Fruit fly (Drosophila melanogaster): ENCODE measurements around the gene CG32240.

CG32240 gene

dm6 chr3L:4412974-4413373, 31.5 kb upstream of the CG32240 start (continued):
- peak; percentile 25 for TF ChIP-seq CG2875 (GFP tag; optimal IDR thresholded peaks at IDR 0.05)
- TF ChIP-seq CG9797 (GFP tag; optimal IDR thresholded peaks at IDR 0.05): no peak
- TF ChIP-seq CG18619 (GFP tag; optimal IDR thresholded peaks at IDR 0.05): peak; percentile 19
- TF ChIP-seq onecut (GFP tag; IDR thresholded peaks at IDR 0.05): no peak
- TF ChIP-seq E2f1 (GFP tag; IDR thresholded peaks at IDR 0.05): peak; percentile 54; the same call in 1 of the 2 replicates
- no peak for TF ChIP-seq CG17186 (GFP tag; optimal IDR thresholded peaks at IDR 0.05)
- peak; percentile 57; the same call in 1 of the 2 replicates for TF ChIP-seq CG3847 (GFP tag; IDR thresholded peaks at IDR 0.05)
- TF ChIP-seq CG7372 (GFP tag; IDR thresholded peaks at IDR 0.05): peak; percentile 59; the same call in 1 of the 2 replicates
- no peak for TF ChIP-seq CG4360 (GFP tag; IDR thresholded peaks at IDR 0.05)
- TF ChIP-seq Asciz (GFP tag; optimal IDR thresholded peaks at IDR 0.05): no peak
- no peak for TF ChIP-seq CG17361 (GFP tag; IDR thresholded peaks at IDR 0.05)
- peak; percentile 26 for TF ChIP-seq Chrac-16 (GFP tag; optimal IDR thresholded peaks at IDR 0.05)
- no peak for TF ChIP-seq Hr39 (optimal IDR thresholded peaks at IDR 0.05)
- no peak for TF ChIP-seq gcm (GFP tag; optimal IDR thresholded peaks at IDR 0.05)
- no peak for TF ChIP-seq CG15601 (tag; optimal IDR thresholded peaks at IDR 0.05)
- no peak for TF ChIP-seq HmgD (GFP tag; optimal IDR thresholded peaks at IDR 0.05)
- TF ChIP-seq nmo (GFP tag; optimal IDR thresholded peaks at IDR 0.05): no peak
- 0 out of 2 replicates have a peak, but pooled peaks have one; percentile 12 for TF ChIP-seq stc (GFP tag; IDR thresholded peaks at IDR 0.05)
- peak; percentile 5 for TF ChIP-seq crc (GFP tag; optimal IDR thresholded peaks at IDR 0.05)
- no peak for TF ChIP-seq CG18262 (tag; optimal IDR thresholded peaks at IDR 0.05)
- peak; percentile 10 for TF ChIP-seq Mad (GFP tag; optimal IDR thresholded peaks at IDR 0.05)
- TF ChIP-seq CG12942 (GFP tag; optimal IDR thresholded peaks at IDR 0.05): no peak
- TF ChIP-seq zfh1 (GFP tag; IDR thresholded peaks at IDR 0.05): 0 out of 3 replicates have a peak, but pooled peaks have one; percentile 26
- 0 out of 2 replicates have a peak, but pooled peaks have one; percentile 51 for TF ChIP-seq Awh (GFP tag; IDR thresholded peaks at IDR 0.05)
- no peak for TF ChIP-seq z (GFP tag; IDR thresholded peaks at IDR 0.05)
- no peak for TF ChIP-seq peb (GFP tag; IDR thresholded peaks at IDR 0.05)
- peak; percentile 10 for TF ChIP-seq zfh2 (GFP tag; optimal IDR thresholded peaks at IDR 0.05)
- peak; percentile 46; the same call in 1 of the 2 replicates for TF ChIP-seq sisA (GFP tag; IDR thresholded peaks at IDR 0.05)
- TF ChIP-seq CG9876 (GFP tag; optimal IDR thresholded peaks at IDR 0.05): no peak
- no peak for TF ChIP-seq oc (tag; optimal IDR thresholded peaks at IDR 0.05)
- no peak for TF ChIP-seq da (GFP tag; optimal IDR thresholded peaks at IDR 0.05)
- TF ChIP-seq fu2 (GFP tag; optimal IDR thresholded peaks at IDR 0.05): peak; percentile 31
- TF ChIP-seq NC2β (GFP tag; optimal IDR thresholded peaks at IDR 0.05): no peak
- TF ChIP-seq CG14860 (GFP tag; IDR thresholded peaks at IDR 0.05; ENCODE audit: partially characterized antibody): no peak
- no peak for TF ChIP-seq Dref (GFP tag; IDR thresholded peaks at IDR 0.05)
- no peak for TF ChIP-seq pan (optimal IDR thresholded peaks at IDR 0.05)
- TF ChIP-seq pan (GFP tag; optimal IDR thresholded peaks at IDR 0.05 in 1 of 2, IDR thresholded peaks at IDR 0.05 in 1 of 2): peak in 1 of 2 experiments; percentile 84
- TF ChIP-seq Dfd (GFP tag; optimal IDR thresholded peaks at IDR 0.05): no peak
- peak in 1 of 2 experiments; percentile 26 for TF ChIP-seq eve (GFP tag; optimal IDR thresholded peaks at IDR 0.05)
- TF ChIP-seq CG2202 (tag; optimal IDR thresholded peaks at IDR 0.05): no peak
- TF ChIP-seq grau (tag; optimal IDR thresholded peaks at IDR 0.05): peak; percentile 36
- no peak for TF ChIP-seq CG1832 (GFP tag; optimal IDR thresholded peaks at IDR 0.05)
- no peak for TF ChIP-seq D19B (GFP tag; optimal IDR thresholded peaks at IDR 0.05)
- TF ChIP-seq jigr1 (GFP tag; IDR thresholded peaks at IDR 0.05): no peak
- TF ChIP-seq CG11695 (GFP tag; IDR thresholded peaks at IDR 0.05): peak; percentile 29; the same call in 2 of the 3 replicates
- peak; percentile 3 for TF ChIP-seq Bdp1 (GFP tag; optimal IDR thresholded peaks at IDR 0.05)
- peak; percentile 58; the same call in 1 of the 2 replicates for TF ChIP-seq lmd (GFP tag; IDR thresholded peaks at IDR 0.05)
- peak; percentile 67 for TF ChIP-seq Ada2b (GFP tag; IDR thresholded peaks at IDR 0.05)
- TF ChIP-seq CG12104 (GFP tag; optimal IDR thresholded peaks at IDR 0.05): no peak
- TF ChIP-seq cg (GFP tag; optimal IDR thresholded peaks at IDR 0.05): no peak
- TF ChIP-seq MTF-1 (GFP tag; optimal IDR thresholded peaks at IDR 0.05; ENCODE audit: borderline replicate concordance): no peak

All from whole organism, embryonic.